Worm (Caenorhabditis elegans) whole organism, L3 larva: ENCODE data around the gene mrpl-2.

Source experiments
- R02D3.7 ChIP-seq: fragments of 150-350 bp; optimal IDR thresholded peaks from 2 replicates; lab custom pipeline; 2014; ENCODE audit warnings: missing biosample characterization, missing genetic modification characterization
- ZK546.5 ChIP-seq: sonication (generic microtip); optimal IDR thresholded peaks from 2 replicates; lab custom pipeline; 2017; ENCODE audit warnings: missing biosample characterization, missing genetic modification characterization
- ama-1 ChIP-seq: fragments of 150-350 bp; optimal IDR thresholded peaks from 2 replicates; lab custom pipeline; 2018
- ceh-28 ChIP-seq: fragments of 150-350 bp; optimal IDR thresholded peaks from 2 replicates; lab custom pipeline; 2014; ENCODE audit warnings: missing biosample characterization, missing genetic modification reagents, missing genetic modification characterization
- daf-12 ChIP-seq: fragments of 150-350 bp; optimal IDR thresholded peaks from 2 replicates; lab custom pipeline; 2014; ENCODE audit warnings: missing biosample characterization, missing genetic modification reagents, missing genetic modification characterization
- egl-27 ChIP-seq: sonication (generic microtip); optimal IDR thresholded peaks from 4 replicates; lab custom pipeline; 2017; ENCODE audit warnings: missing biosample characterization, missing genetic modification reagents, missing genetic modification characterization
- egl-5 ChIP-seq: fragments of 150-350 bp; optimal IDR thresholded peaks from 2 replicates; lab custom pipeline; 2017; ENCODE audit warnings: missing biosample characterization, missing genetic modification reagents, missing genetic modification characterization, inconsistent platforms
- elt-1 ChIP-seq: fragments of 150-350 bp; optimal IDR thresholded peaks from 2 replicates; lab custom pipeline; 2014; ENCODE audit warnings: missing biosample characterization, missing genetic modification characterization
- elt-2 ChIP-seq: sonication (generic microtip); optimal IDR thresholded peaks from 2 replicates; lab custom pipeline; 2016; ENCODE audit warnings: missing genetic modification reagents, mild to moderate bottlenecking, missing genetic modification characterization, missing compliant biosample characterization
- elt-3 ChIP-seq, 3 experiments: fragments of 150-350 bp in 1 of 3; sonication (generic microtip) in 2 of 3; optimal IDR thresholded peaks; 2 replicates in 2 of 3; 4 replicates in 1 of 3; lab custom pipeline; 2014 to 2017; ENCODE audit warnings: missing biosample characterization in 3 of 3, missing genetic modification characterization in 3 of 3
- eor-1 ChIP-seq, 2 experiments: fragments of 150-350 bp; optimal IDR thresholded peaks; 2 replicates each; lab custom pipeline; 2014 to 2018; ENCODE audit warnings: missing biosample characterization in 2 of 2, missing genetic modification characterization in 2 of 2
- fkh-10 ChIP-seq: sonication (generic microtip); optimal IDR thresholded peaks from 2 replicates; lab custom pipeline; 2017; ENCODE audit warnings: missing biosample characterization, missing genetic modification reagents, missing genetic modification characterization
- hmg-11 ChIP-seq: sonication (generic microtip); optimal IDR thresholded peaks from 2 replicates; lab custom pipeline; 2016; ENCODE audit warnings: missing genetic modification characterization, missing compliant biosample characterization
- lin-15B ChIP-seq: fragments of 150-350 bp; optimal IDR thresholded peaks from 2 replicates; lab custom pipeline; 2014; ENCODE audit warnings: missing biosample characterization, missing genetic modification characterization
- lin-39 ChIP-seq: fragments of 150-350 bp; optimal IDR thresholded peaks from 2 replicates; lab custom pipeline; 2018; ENCODE audit warnings: missing biosample characterization, missing genetic modification reagents, missing genetic modification characterization
- lsy-12 ChIP-seq: sonication (generic microtip); optimal IDR thresholded peaks from 2 replicates; lab custom pipeline; 2016; ENCODE audit warnings: mild to moderate bottlenecking, missing genetic modification characterization, missing compliant biosample characterization
- mdl-1 ChIP-seq: fragments of 150-350 bp; optimal IDR thresholded peaks from 2 replicates; lab custom pipeline; 2014; ENCODE audit warnings: missing biosample characterization, missing genetic modification characterization
- nfya-1 ChIP-seq: sonication (generic microtip); optimal IDR thresholded peaks from 2 replicates; lab custom pipeline; 2017; ENCODE audit warnings: missing genetic modification characterization, mild to moderate bottlenecking, missing compliant biosample characterization, antibody characterized with exemption, moderate library complexity; ENCODE audit not compliant: insufficient read depth
- nhr-11 ChIP-seq: fragments of 150-350 bp; optimal IDR thresholded peaks from 2 replicates; lab custom pipeline; 2014; ENCODE audit warnings: missing biosample characterization, missing genetic modification characterization
- nhr-12 ChIP-seq: fragments of 150-350 bp; optimal IDR thresholded peaks from 2 replicates; lab custom pipeline; 2014; ENCODE audit warnings: missing biosample characterization, missing genetic modification characterization
- nhr-23 ChIP-seq: fragments of 150-350 bp; optimal IDR thresholded peaks from 2 replicates; lab custom pipeline; 2014; ENCODE audit warnings: missing biosample characterization, missing genetic modification reagents, missing genetic modification characterization
- nhr-237 ChIP-seq: fragments of 150-350 bp; optimal IDR thresholded peaks from 2 replicates; lab custom pipeline; 2014; ENCODE audit warnings: missing biosample characterization, missing genetic modification characterization
- nhr-28 ChIP-seq: fragments of 150-350 bp; optimal IDR thresholded peaks from 2 replicates; lab custom pipeline; 2014; ENCODE audit warnings: missing biosample characterization, missing genetic modification characterization
- nhr-43 ChIP-seq: sonication (generic microtip); optimal IDR thresholded peaks from 2 replicates; lab custom pipeline; 2016; ENCODE audit warnings: mild to moderate bottlenecking, missing genetic modification characterization, missing compliant biosample characterization; ENCODE audit not compliant: poor library complexity, severe bottlenecking
- nhr-76 ChIP-seq: fragments of 150-350 bp; sonication (generic microtip); optimal IDR thresholded peaks from 5 replicates; lab custom pipeline; 2014; ENCODE audit warnings: missing biosample characterization, missing genetic modification characterization
- nhr-77 ChIP-seq: fragments of 150-350 bp; optimal IDR thresholded peaks from 2 replicates; lab custom pipeline; 2014; ENCODE audit warnings: missing biosample characterization, missing genetic modification characterization
- pha-4 ChIP-seq: fragments of 150-350 bp; optimal IDR thresholded peaks from 2 replicates; lab custom pipeline; 2014; ENCODE audit warnings: missing biosample characterization, missing genetic modification reagents, missing genetic modification characterization
- pqm-1 ChIP-seq: fragments of 150-350 bp; optimal IDR thresholded peaks from 2 replicates; lab custom pipeline; 2017; ENCODE audit warnings: missing biosample characterization, missing genetic modification characterization, inconsistent platforms
- skn-1 ChIP-seq: fragments of 150-350 bp; optimal IDR thresholded peaks from 2 replicates; lab custom pipeline; 2014; ENCODE audit warnings: missing biosample characterization, missing genetic modification characterization
- snpc-4 ChIP-seq: fragments of 150-350 bp; optimal IDR thresholded peaks from 2 replicates; lab custom pipeline; 2014; ENCODE audit warnings: missing biosample characterization, missing genetic modification characterization
- tbx-2 ChIP-seq: sonication (generic microtip); optimal IDR thresholded peaks from 2 replicates; lab custom pipeline; 2016; ENCODE audit warnings: mild to moderate bottlenecking, missing genetic modification characterization, missing compliant biosample characterization
- unc-39 ChIP-seq: sonication (generic microtip); optimal IDR thresholded peaks from 4 replicates; lab custom pipeline; 2017; ENCODE audit warnings: missing biosample characterization, missing genetic modification characterization
- unc-62 ChIP-seq: fragments of 150-350 bp; sonication (generic microtip); optimal IDR thresholded peaks from 4 replicates; lab custom pipeline; 2014; ENCODE audit warnings: missing biosample characterization, missing genetic modification reagents, missing genetic modification characterization
- zag-1 ChIP-seq: fragments of 150-350 bp; optimal IDR thresholded peaks from 2 replicates; lab custom pipeline; 2014; ENCODE audit warnings: missing biosample characterization, missing genetic modification characterization
- ztf-11 ChIP-seq: fragments of 150-350 bp; optimal IDR thresholded peaks from 2 replicates; lab custom pipeline; 2014; ENCODE audit warnings: missing biosample characterization, missing genetic modification characterization

The mrpl-2 gene

DNA sequence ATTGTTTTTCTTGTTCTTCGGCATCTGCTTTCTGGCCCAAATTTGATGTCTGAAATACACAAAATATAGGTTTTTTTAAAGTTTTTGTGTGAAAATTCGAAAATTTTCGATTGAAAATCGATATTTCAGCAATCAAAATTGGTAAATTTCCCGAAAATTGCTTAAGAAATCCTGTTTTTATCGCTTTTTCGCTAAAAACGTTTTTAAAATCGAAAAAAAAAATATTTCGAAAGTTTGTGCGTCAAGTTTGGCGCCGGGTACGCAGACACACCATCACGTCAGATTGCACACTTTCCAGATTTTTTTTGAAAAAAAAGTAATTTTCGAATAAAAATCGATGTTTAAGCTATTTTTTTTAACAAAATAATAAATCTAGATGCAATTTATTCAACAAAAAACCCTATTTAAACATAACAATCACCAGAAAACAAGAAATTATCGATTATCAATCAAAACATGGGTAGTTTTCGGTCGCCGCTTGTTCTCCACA, 22.4 kb downstream of the mrpl-2 start, which contains the start of gene skr-18:
Gene skr-18 (minus strand): TSS at position 51 of the 490 bp plus-strand sequence.
- TF ChIP-seq ZK546.5 (tag; lab: Kevin White, UChicago) = no peak
- TF ChIP-seq, all 47 proteins: peak for 0

DNA sequence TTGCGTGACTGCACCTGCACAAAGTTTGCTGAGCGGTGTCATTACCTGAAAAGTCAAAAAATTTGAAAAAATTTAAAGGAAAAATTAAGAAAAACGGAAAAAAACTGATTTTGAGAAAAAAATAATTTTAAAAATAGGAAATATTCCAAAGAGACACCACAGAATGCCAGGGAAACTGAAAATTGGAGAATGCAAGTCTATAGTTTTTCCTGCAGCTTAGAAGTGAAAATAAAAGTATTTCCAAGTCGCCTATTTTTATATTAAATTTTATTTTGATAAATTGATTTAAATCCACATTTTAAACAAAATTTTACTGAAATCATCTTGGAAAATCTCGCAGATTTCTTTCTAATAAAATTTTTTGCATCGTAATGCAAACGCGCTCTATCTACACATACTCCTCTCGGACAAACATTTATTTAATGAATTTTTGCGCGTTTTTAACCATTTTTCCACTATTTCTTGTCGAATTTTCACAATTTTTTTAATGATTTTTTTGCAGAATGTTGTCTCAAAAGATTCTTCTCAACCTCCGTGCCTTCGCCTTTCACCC, 23.6 kb downstream of the mrpl-2 start, which contains the start of the genes F56B3.11 and ech-5:
Gene F56B3.11 (minus strand): TSS at position 51 of the 553 bp plus-strand sequence.
Gene ech-5 (plus strand): TSS at position 503 of the 553 bp plus-strand sequence.
- peak; percentile 75 for TF ChIP-seq hmg-11
- TF ChIP-seq zag-1 (tag; lab: Kevin White, UChicago) = no peak
- no peak for TF ChIP-seq unc-39 (tag; lab: Kevin White, UChicago)
- no peak for TF ChIP-seq ztf-11 (tag; lab: Kevin White, UChicago)
- TF ChIP-seq nhr-11 (tag; lab: Kevin White, UChicago) = no peak
- TF ChIP-seq egl-27 (tag; lab: Kevin White, UChicago) = no peak
- peak; percentile 41 for TF ChIP-seq elt-2 (tag; lab: Kevin White, UChicago)
- peak; percentile 20 for TF ChIP-seq pqm-1
- TF ChIP-seq snpc-4 = peak; percentile 2
- TF ChIP-seq pha-4 (tag; lab: Kevin White, UChicago) = peak; percentile 74
- TF ChIP-seq lin-39 (tag; lab: Kevin White, UChicago) = no peak
- no peak for TF ChIP-seq nhr-77 (tag; lab: Kevin White, UChicago)
- TF ChIP-seq eor-1 (tag; optimal IDR thresholded peaks at IDR 0.05; lab: Kevin White, UChicago) = peak in 1 of 2 experiments; percentile 10
- TF ChIP-seq lin-15B (tag; lab: Kevin White, UChicago) = peak; percentile 92
- peak; percentile 81 for TF ChIP-seq elt-1 (tag; lab: Kevin White, UChicago)
- no peak for TF ChIP-seq mdl-1 (tag; lab: Kevin White, UChicago)
- peak; percentile 28 for TF ChIP-seq nfya-1 (tag; lab: Kevin White, UChicago)
- TF ChIP-seq skn-1 = peak; percentile 61
- TF ChIP-seq nhr-28 (tag; lab: Kevin White, UChicago) = no peak
- TF ChIP-seq R02D3.7 (tag; lab: Kevin White, UChicago) = no peak
- TF ChIP-seq tbx-2 = no peak
- TF ChIP-seq nhr-23 (tag; lab: Kevin White, UChicago) = peak; percentile 73
- TF ChIP-seq nhr-12 (tag; lab: Kevin White, UChicago) = no peak
- TF ChIP-seq ceh-28 (tag; lab: Kevin White, UChicago) = no peak
- TF ChIP-seq lsy-12 = peak; percentile 75
- no peak for TF ChIP-seq fkh-10 (GFP tag; lab: Kevin White, UChicago)

ce11 chrIV:800518-800917, 27.5 kb downstream of the mrpl-2 start, which contains the start of gene mrpl-46:
Gene mrpl-46 (plus strand): TSS chrIV:800818.
- TF ChIP-seq unc-39 (tag; lab: Kevin White, UChicago) = no peak
- TF ChIP-seq unc-62 (GFP tag; lab: Kevin White, UChicago) = no peak
- no peak for TF ChIP-seq fkh-10 (GFP tag; lab: Kevin White, UChicago)
- TF ChIP-seq nhr-43 (tag; lab: Kevin White, UChicago) = no peak
- TF ChIP-seq nhr-76 = no peak
- no peak for TF ChIP-seq egl-5 (tag; lab: Kevin White, UChicago)
- TF ChIP-seq lin-15B (tag; lab: Kevin White, UChicago) = no peak
- no peak for TF ChIP-seq nhr-237 (tag; lab: Kevin White, UChicago)
- TF ChIP-seq nhr-23 (tag; lab: Kevin White, UChicago) = no peak
- no peak for TF ChIP-seq daf-12 (tag; lab: Kevin White, UChicago)
- no peak for TF ChIP-seq nhr-12 (tag; lab: Kevin White, UChicago)
- TF ChIP-seq elt-3 (tag; optimal IDR thresholded peaks at IDR 0.05; lab: Kevin White, UChicago) = no peak
- no peak for TF ChIP-seq ama-1
- TF ChIP-seq, all 47 proteins: peak for 0

ce11 chrIV:801162-801561, 28.1 kb downstream of the mrpl-2 start:
- no peak for TF ChIP-seq nhr-11 (tag; lab: Kevin White, UChicago)
- no peak for TF ChIP-seq fkh-10 (GFP tag; lab: Kevin White, UChicago)
